Fruit fly (Drosophila melanogaster): ENCODE data around the gene Bhmt.

Gene Bhmt

dm6 chr2L:18966844-18967243 is 9.7 kb upstream of the Bhmt start (continued):
- TF ChIP-seq eg (GFP tag; IDR thresholded peaks at IDR 0.05), result peak; percentile 60; the same call in 2 of the 3 replicates
- TF ChIP-seq esn (GFP tag; optimal IDR thresholded peaks at IDR 0.05), result no peak
- TF ChIP-seq net (GFP tag; optimal IDR thresholded peaks at IDR 0.05), result peak; percentile 19
- no peak for TF ChIP-seq CG3032 (tag; optimal IDR thresholded peaks at IDR 0.05)
- TF ChIP-seq CG6276 (GFP tag; optimal IDR thresholded peaks at IDR 0.05), result peak; percentile 4
- TF ChIP-seq CG11294 (GFP tag; IDR thresholded peaks at IDR 0.05), result no peak
- peak; percentile 44 for TF ChIP-seq Eip93F (GFP tag; optimal IDR thresholded peaks at IDR 0.05)
- no peak for TF ChIP-seq CG31627 (GFP tag; optimal IDR thresholded peaks at IDR 0.05)
- peak; percentile 5 for TF ChIP-seq OdsH (GFP tag; optimal IDR thresholded peaks at IDR 0.05)
- TF ChIP-seq Blimp-1 (GFP tag; optimal IDR thresholded peaks at IDR 0.05), result peak; percentile 5

DNA sequence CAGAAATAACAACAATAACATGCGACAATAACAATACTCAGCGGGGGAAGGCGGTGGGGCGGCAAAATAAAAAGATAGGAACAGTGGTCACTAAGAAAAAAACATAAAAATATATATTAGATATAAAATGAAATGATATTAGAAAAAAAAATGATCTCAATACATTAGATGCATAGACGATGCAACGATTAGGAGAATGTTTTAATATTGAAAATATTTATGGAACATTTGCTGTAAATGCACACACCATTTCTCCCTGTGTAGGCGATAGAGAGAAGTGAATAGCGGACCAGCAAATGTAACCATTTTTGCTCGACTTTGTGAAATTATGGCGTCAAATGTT is 9.1 kb upstream of the Bhmt start:
- TF ChIP-seq CG6163 (GFP tag; IDR thresholded peaks at IDR 0.05), result peak; percentile 82
- no peak for TF ChIP-seq Eip93F (GFP tag; optimal IDR thresholded peaks at IDR 0.05)
- peak; percentile 20 for TF ChIP-seq achi (GFP tag; optimal IDR thresholded peaks at IDR 0.05)
- peak; percentile 26 for TF ChIP-seq CG10631 (GFP tag; optimal IDR thresholded peaks at IDR 0.05)
- peak; percentile 81 for TF ChIP-seq CG11294 (GFP tag; IDR thresholded peaks at IDR 0.05)
- peak; percentile 44 for TF ChIP-seq topi (GFP tag; optimal IDR thresholded peaks at IDR 0.05)
- no peak for TF ChIP-seq salr (GFP tag; optimal IDR thresholded peaks at IDR 0.05)
- TF ChIP-seq ss (GFP tag; optimal IDR thresholded peaks at IDR 0.05), result peak in 1 of 2 experiments; percentile 21
- peak; percentile 52 for TF ChIP-seq CG10669 (GFP tag; optimal IDR thresholded peaks at IDR 0.05)
- TF ChIP-seq CG8319 (GFP tag; optimal IDR thresholded peaks at IDR 0.05), result peak; percentile 4
- no peak for TF ChIP-seq fd59A (GFP tag; optimal IDR thresholded peaks at IDR 0.05)
- TF ChIP-seq pdm3 (GFP tag; optimal IDR thresholded peaks at IDR 0.05), result no peak
- TF ChIP-seq cyc (GFP tag; optimal IDR thresholded peaks at IDR 0.05), result peak; percentile 21
- TF ChIP-seq Sox15 (GFP tag; optimal IDR thresholded peaks at IDR 0.05), result no peak
- no peak for TF ChIP-seq CG1621 (tag; optimal IDR thresholded peaks at IDR 0.05)
- TF ChIP-seq Ets21C (GFP tag; optimal IDR thresholded peaks at IDR 0.05), result no peak
- TF ChIP-seq CG32006 (GFP tag; optimal IDR thresholded peaks at IDR 0.05), result peak; percentile 44
- TF ChIP-seq Sox14 (GFP tag; optimal IDR thresholded peaks at IDR 0.05), result peak; percentile 5
- peak; percentile 32 for TF ChIP-seq CG8632 (GFP tag; optimal IDR thresholded peaks at IDR 0.05)
- no peak for TF ChIP-seq CG6792 (GFP tag; optimal IDR thresholded peaks at IDR 0.05)
- TF ChIP-seq CG34406 (GFP tag; optimal IDR thresholded peaks at IDR 0.05), result peak; percentile 47
- TF ChIP-seq Blimp-1 (GFP tag; optimal IDR thresholded peaks at IDR 0.05), result no peak
- TF ChIP-seq CG31627 (GFP tag; optimal IDR thresholded peaks at IDR 0.05), result no peak
- TF ChIP-seq CG3919 (GFP tag; optimal IDR thresholded peaks at IDR 0.05), result peak; percentile 52
- TF ChIP-seq CG6808 (GFP tag; optimal IDR thresholded peaks at IDR 0.05), result no peak
- peak; percentile 40 for TF ChIP-seq CG6276 (GFP tag; optimal IDR thresholded peaks at IDR 0.05)
- no peak for TF ChIP-seq CG16779 (tag; optimal IDR thresholded peaks at IDR 0.05)
- no peak for TF ChIP-seq spab (GFP tag; optimal IDR thresholded peaks at IDR 0.05)
- TF ChIP-seq Eip75B (GFP tag; optimal IDR thresholded peaks at IDR 0.05), result no peak
- TF ChIP-seq CG3032 (tag; optimal IDR thresholded peaks at IDR 0.05), result peak; percentile 48
- TF ChIP-seq Hr38 (GFP tag; optimal IDR thresholded peaks at IDR 0.05), result no peak
- peak; percentile 20 for TF ChIP-seq Lpt (GFP tag; optimal IDR thresholded peaks at IDR 0.05)
- no peak for TF ChIP-seq dac (GFP tag; optimal IDR thresholded peaks at IDR 0.05)
- peak; percentile 63 for TF ChIP-seq svp (GFP tag)
- peak; percentile 89 for TF ChIP-seq eg (GFP tag; IDR thresholded peaks at IDR 0.05)
- peak; percentile 18 for TF ChIP-seq acj6 (GFP tag; optimal IDR thresholded peaks at IDR 0.05)
- TF ChIP-seq CG6854 (GFP tag; optimal IDR thresholded peaks at IDR 0.05), result no peak
- peak; percentile 9 for TF ChIP-seq CG4318 (GFP tag; optimal IDR thresholded peaks at IDR 0.05)
- TF ChIP-seq vri (GFP tag; optimal IDR thresholded peaks at IDR 0.05), result no peak
- TF ChIP-seq dsx (GFP tag; optimal IDR thresholded peaks at IDR 0.05; ENCODE audit: poor library complexity, severe bottlenecking), result peak; percentile 5
- peak; percentile 25 for TF ChIP-seq CG7368 (GFP tag; optimal IDR thresholded peaks at IDR 0.05)
- no peak for TF ChIP-seq fd85E (GFP tag; optimal IDR thresholded peaks at IDR 0.05)
- TF ChIP-seq lz (GFP tag; optimal IDR thresholded peaks at IDR 0.05), result peak; percentile 11
- peak; percentile 48 for TF ChIP-seq esn (GFP tag; optimal IDR thresholded peaks at IDR 0.05)
- peak; percentile 59 for TF ChIP-seq Ets96B (tag; optimal IDR thresholded peaks at IDR 0.05)
- peak; percentile 16 for TF ChIP-seq net (GFP tag; optimal IDR thresholded peaks at IDR 0.05)
- TF ChIP-seq Sox102F (GFP tag; optimal IDR thresholded peaks at IDR 0.05), result peak; percentile 29
- peak; percentile 30 for TF ChIP-seq Met (GFP tag; optimal IDR thresholded peaks at IDR 0.05)
